Fruit fly (Drosophila melanogaster): ENCODE data around the gene CG1146.
A peak's percentile ranks its signal among the peaks of the same experiment; 100 is the strongest.

Gene CG1146

DNA sequence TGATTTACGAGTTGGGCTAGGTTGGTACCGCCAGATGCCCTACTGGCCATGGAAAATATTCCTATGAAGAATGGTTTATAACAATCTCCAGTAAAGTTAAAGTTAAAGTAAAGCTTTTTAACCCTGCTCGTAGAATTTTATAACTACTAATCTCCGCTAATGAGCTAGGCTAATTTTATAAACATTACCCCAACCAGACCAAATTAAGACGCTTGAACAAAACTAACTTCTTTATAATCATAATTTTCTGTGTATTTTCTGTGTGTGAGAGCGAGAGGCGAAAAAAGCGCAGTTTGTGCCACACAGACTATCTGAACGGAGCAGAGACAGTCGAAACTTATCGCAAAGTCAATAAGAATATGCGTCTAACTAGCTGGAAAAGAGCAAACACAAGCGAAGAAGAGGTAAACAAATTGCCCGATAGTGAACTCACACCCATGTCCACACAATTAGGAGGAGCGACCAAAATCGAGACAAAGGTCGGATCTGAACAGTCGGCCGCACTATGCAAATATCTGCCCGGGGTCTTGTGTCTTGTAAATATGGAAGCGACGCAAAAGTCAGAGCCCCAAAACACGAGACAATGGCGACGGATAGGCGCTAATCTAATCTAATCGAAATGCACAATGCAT lies 48.5 kb downstream of the CG1146 start (continued):
- TF ChIP-seq ac (GFP tag; optimal IDR thresholded peaks at IDR 0.05) (peak; percentile 70), D (optimal IDR thresholded peaks at IDR 0.05) (no peak), D (GFP tag; optimal IDR thresholded peaks at IDR 0.05) (peak; percentile 60), CG31388 (GFP tag; optimal IDR thresholded peaks at IDR 0.05) (peak; percentile 64), CG32532 (GFP tag; IDR thresholded peaks at IDR 0.05) (peak; percentile 6; the same call in 1 of the 2 replicates), Oli (tag; optimal IDR thresholded peaks at IDR 0.05) (no peak), Bteb2 (GFP tag; optimal IDR thresholded peaks at IDR 0.05) (peak; percentile 39), CG18262 (tag; optimal IDR thresholded peaks at IDR 0.05) (peak; percentile 58), CG18619 (GFP tag; optimal IDR thresholded peaks at IDR 0.05) (peak; percentile 75), nerfin-2 (GFP tag; IDR thresholded peaks at IDR 0.05; ENCODE audit: partially characterized antibody) (no peak), CG13624 (GFP tag; optimal IDR thresholded peaks at IDR 0.05) (peak; percentile 17), ara (GFP tag; IDR thresholded peaks at IDR 0.05) (no peak; the same call in 1 of the 2 replicates), disco-r (GFP tag; optimal IDR thresholded peaks at IDR 0.05) (no peak), luna (GFP tag; optimal IDR thresholded peaks at IDR 0.05) (no peak), zf30C (GFP tag; optimal IDR thresholded peaks at IDR 0.05) (no peak), CG7357 (GFP tag; IDR thresholded peaks at IDR 0.05) (0 out of 3 replicates have a peak, but pooled peaks have one; percentile 11), CG10147 (GFP tag; optimal IDR thresholded peaks at IDR 0.05) (peak; percentile 24), CG4424 (GFP tag; optimal IDR thresholded peaks at IDR 0.05) (peak; percentile 55), CG2116 (GFP tag; optimal IDR thresholded peaks at IDR 0.05) (peak; percentile 39), CG17328 (GFP tag; IDR thresholded peaks at IDR 0.05) (peak; percentile 60; the same call in 1 of the 2 replicates), zfh2 (GFP tag; optimal IDR thresholded peaks at IDR 0.05) (no peak), CG31224 (GFP tag; IDR thresholded peaks at IDR 0.05) (no peak; the same call in 1 of the 2 replicates), Lhr (GFP tag; optimal IDR thresholded peaks at IDR 0.05) (peak; percentile 57), CG8765 (GFP tag; IDR thresholded peaks at IDR 0.05) (no peak), chif (GFP tag; optimal IDR thresholded peaks at IDR 0.05) (peak in 1 of 2 experiments; percentile 53), CG43689 (GFP tag; IDR thresholded peaks at IDR 0.05) (peak; percentile 35; the same call in 1 of the 2 replicates), Dbx (GFP tag; IDR thresholded peaks at IDR 0.05) (peak; percentile 31; the same call in 1 of the 3 replicates), CG14860 (GFP tag; IDR thresholded peaks at IDR 0.05; ENCODE audit: partially characterized antibody) (no peak), Myb (GFP tag; optimal IDR thresholded peaks at IDR 0.05) (peak; percentile 25), CG9215 (GFP tag; IDR thresholded peaks at IDR 0.05) (no peak), Bdp1 (GFP tag; optimal IDR thresholded peaks at IDR 0.05) (peak; percentile 61), CG11398 (GFP tag; optimal IDR thresholded peaks at IDR 0.05) (peak; percentile 50), CG13424 (tag; optimal IDR thresholded peaks at IDR 0.05) (peak; percentile 68), gcm (GFP tag; optimal IDR thresholded peaks at IDR 0.05) (peak; percentile 72), CG7963 (GFP tag; IDR thresholded peaks at IDR 0.05; ENCODE audit: partially characterized antibody) (no peak), seq (GFP tag; IDR thresholded peaks at IDR 0.05) (peak; percentile 82), CG17829 (tag; optimal IDR thresholded peaks at IDR 0.05) (no peak), slbo (GFP tag; IDR thresholded peaks at IDR 0.05) (peak; percentile 22; the same call in 1 of the 2 replicates), inv (GFP tag; IDR thresholded peaks at IDR 0.05; ENCODE audit: partially characterized antibody) (no peak), CG15073 (GFP tag; optimal IDR thresholded peaks at IDR 0.05) (no peak), HLH3B (GFP tag; IDR thresholded peaks at IDR 0.05) (peak; percentile 64; the same call in 1 of the 2 replicates), CG11247 (GFP tag; IDR thresholded peaks at IDR 0.05) (peak; percentile 58; the same call in 1 of the 2 replicates), gce (GFP tag; IDR thresholded peaks at IDR 0.05) (peak; percentile 81; the same call in 2 of the 3 replicates), CG2889 (GFP tag; IDR thresholded peaks at IDR 0.05) (no peak), CG10209 (GFP tag; optimal IDR thresholded peaks at IDR 0.05) (peak; percentile 65), CG14710 (tag; optimal IDR thresholded peaks at IDR 0.05) (peak; percentile 56), sens-2 (GFP tag; IDR thresholded peaks at IDR 0.05) (no peak), Hr51 (GFP tag; optimal IDR thresholded peaks at IDR 0.05) (peak in 1 of 2 experiments; percentile 38), CG42726 (GFP tag; IDR thresholded peaks at IDR 0.05; ENCODE audit: partially characterized antibody) (no peak)
